Fruit fly (Drosophila melanogaster) whole organism, embryonic: ENCODE data around the gene CG42299.

Source experiments
- BEAF-32 ChIP-seq: fragments of 200-800 bp; sonication (Bioruptor generic); optimal IDR thresholded peaks from 3 replicates; lab custom pipeline; 2017; ENCODE audit warnings: missing biosample characterization, missing genetic modification characterization, mild to moderate bottlenecking, moderate library complexity, missing genetic modification reagents
- Bteb2 ChIP-seq: fragments of 200-800 bp; sonication (Bioruptor generic); optimal IDR thresholded peaks from 2 replicates; lab custom pipeline; 2016; ENCODE audit warnings: missing biosample characterization, missing genetic modification characterization
- CG11398 ChIP-seq: fragments of 200-800 bp; sonication (Bioruptor generic); optimal IDR thresholded peaks from 2 replicates; lab custom pipeline; 2016; ENCODE audit warnings: missing biosample characterization, missing genetic modification characterization
- CG13287 ChIP-seq: fragments of 200-800 bp; sonication (Bioruptor generic); IDR thresholded peaks from 2 replicates; pipeline ENCODE4 v1.3.6; 2022; ENCODE audit warnings: missing biosample characterization, missing genetic modification characterization; ENCODE audit not compliant: partially characterized antibody
- CG13424 ChIP-seq: fragments of 200-800 bp; sonication (Bioruptor generic); optimal IDR thresholded peaks from 2 replicates; lab custom pipeline; 2019; ENCODE audit warnings: missing biosample characterization, mild to moderate bottlenecking, missing genetic modification characterization, moderate library complexity
- CG13775 ChIP-seq: fragments of 200-800 bp; sonication (Bioruptor generic); optimal IDR thresholded peaks from 3 replicates; lab custom pipeline; 2017; ENCODE audit warnings: missing biosample characterization, mild to moderate bottlenecking, missing genetic modification characterization
- CG14050 ChIP-seq: fragments of 200-800 bp; sonication (Bioruptor generic); IDR thresholded peaks from 3 replicates; pipeline ENCODE4 v1.3.6; 2022; ENCODE audit warnings: missing biosample characterization, missing genetic modification characterization
- CG14710 ChIP-seq: fragments of 200-800 bp; sonication (Bioruptor generic); optimal IDR thresholded peaks from 3 replicates; lab custom pipeline; 2019; ENCODE audit warnings: missing biosample characterization, mild to moderate bottlenecking, missing genetic modification characterization, moderate library complexity
- CG1602 ChIP-seq: fragments of 200-800 bp; sonication (Bioruptor generic); optimal IDR thresholded peaks from 3 replicates; lab custom pipeline; 2016; ENCODE audit warnings: missing biosample characterization, missing genetic modification characterization
- CG18262 ChIP-seq: fragments of 200-800 bp; optimal IDR thresholded peaks from 3 replicates; lab custom pipeline; 2019; ENCODE audit warnings: missing biosample characterization, mild to moderate bottlenecking, missing genetic modification characterization, moderate library complexity
- CG18476 ChIP-seq: fragments of 200-800 bp; sonication (Bioruptor generic); optimal IDR thresholded peaks from 2 replicates; lab custom pipeline; 2016; ENCODE audit warnings: missing biosample characterization, mild to moderate bottlenecking, missing genetic modification characterization
- CG2120 ChIP-seq: fragments of 200-800 bp; sonication (Bioruptor generic); optimal IDR thresholded peaks from 3 replicates; lab custom pipeline; 2016; ENCODE audit warnings: missing biosample characterization, missing genetic modification characterization
- CG2129 ChIP-seq: fragments of 200-800 bp; sonication (Bioruptor generic); IDR thresholded peaks from 2 replicates; pipeline ENCODE4 v1.3.6; 2022; ENCODE audit warnings: missing biosample characterization, missing genetic modification characterization; ENCODE audit not compliant: partially characterized antibody
- CG2678 ChIP-seq: fragments of 200-800 bp; sonication (Bioruptor generic); optimal IDR thresholded peaks from 3 replicates; lab custom pipeline; 2019; ENCODE audit warnings: missing biosample characterization, mild to moderate bottlenecking, missing genetic modification characterization, moderate library complexity
- CG2712 ChIP-seq: fragments of 200-800 bp; optimal IDR thresholded peaks from 3 replicates; lab custom pipeline; 2019; ENCODE audit warnings: missing biosample characterization, mild to moderate bottlenecking, missing genetic modification characterization, moderate library complexity
- CG4328 ChIP-seq: fragments of 200-800 bp; sonication (Bioruptor generic); optimal IDR thresholded peaks from 3 replicates; lab custom pipeline; 2017; ENCODE audit warnings: missing biosample characterization, missing genetic modification reagents, missing genetic modification characterization
- CG7357 ChIP-seq: fragments of 200-800 bp; sonication (Bioruptor generic); IDR thresholded peaks from 3 replicates; pipeline ENCODE4 v1.3.6; 2022; ENCODE audit warnings: missing biosample characterization, missing genetic modification characterization
- CG9876 ChIP-seq: fragments of 200-800 bp; sonication (Bioruptor generic); optimal IDR thresholded peaks from 2 replicates; lab custom pipeline; 2016; ENCODE audit warnings: missing biosample characterization, missing genetic modification characterization
- Doc2 ChIP-seq: fragments of 200-800 bp; sonication (Bioruptor generic); IDR thresholded peaks from 2 replicates; pipeline ENCODE4 v1.3.6; 2022; ENCODE audit warnings: missing biosample characterization, missing genetic modification characterization
- Gug ChIP-seq: fragments of 200-800 bp; sonication (Bioruptor generic); IDR thresholded peaks from 4 replicates; pipeline ENCODE4 v1.3.6; 2022; ENCODE audit warnings: missing biosample characterization, missing genetic modification characterization
- Hr39 ChIP-seq: fragments of >200 bp; optimal IDR thresholded peaks from 2 replicates; lab custom pipeline; 2017
- Lim3 ChIP-seq: fragments of 200-800 bp; sonication (Bioruptor generic); IDR thresholded peaks from 2 replicates; pipeline ENCODE4 v1.3.6; 2022; ENCODE audit warnings: missing biosample characterization, missing genetic modification characterization
- MBD-R2 ChIP-seq: fragments of 200-800 bp; sonication (Bioruptor generic); IDR thresholded peaks from 2 replicates; pipeline ENCODE4 v1.3.6; 2022; ENCODE audit warnings: missing biosample characterization, missing genetic modification characterization
- Myb ChIP-seq: fragments of 200-800 bp; sonication (Bioruptor generic); optimal IDR thresholded peaks from 2 replicates; lab custom pipeline; 2016; ENCODE audit warnings: missing biosample characterization, missing genetic modification characterization
- Oli ChIP-seq: fragments of 200-800 bp; sonication (Bioruptor generic); optimal IDR thresholded peaks from 2 replicates; lab custom pipeline; 2018; ENCODE audit warnings: missing biosample characterization, mild to moderate bottlenecking, missing genetic modification characterization, moderate library complexity
- PHDP ChIP-seq: fragments of 200-800 bp; sonication (Bioruptor generic); optimal IDR thresholded peaks from 3 replicates; lab custom pipeline; 2018; ENCODE audit warnings: missing biosample characterization, mild to moderate bottlenecking, missing genetic modification characterization, moderate library complexity
- Scr ChIP-seq: fragments of 200-800 bp; sonication (Bioruptor generic); IDR thresholded peaks from 2 replicates; pipeline ENCODE4 v1.3.6; 2022; ENCODE audit warnings: missing biosample characterization, missing genetic modification characterization; ENCODE audit not compliant: partially characterized antibody
- Sox100B ChIP-seq: fragments of 200-800 bp; sonication (Bioruptor generic); optimal IDR thresholded peaks from 3 replicates; lab custom pipeline; 2018; ENCODE audit warnings: missing biosample characterization, mild to moderate bottlenecking, missing genetic modification characterization
- Trl ChIP-seq, 3 experiments: fragments of >200 bp in 2 of 3; fragments of 200-800 bp in 1 of 3; sonication (Bioruptor generic) in 1 of 3; optimal IDR thresholded peaks; 2 replicates in 1 of 3; 3 replicates in 2 of 3; lab custom pipeline; 2016 to 2017; ENCODE audit warnings: missing biosample characterization in 1 of 3, missing genetic modification characterization in 1 of 3
- cg ChIP-seq: fragments of 200-800 bp; sonication (Bioruptor generic); optimal IDR thresholded peaks from 3 replicates; lab custom pipeline; 2019; ENCODE audit warnings: missing biosample characterization, mild to moderate bottlenecking, missing genetic modification characterization, moderate library complexity
- da ChIP-seq: fragments of 200-800 bp; sonication (Bioruptor generic); optimal IDR thresholded peaks from 2 replicates; lab custom pipeline; 2016; ENCODE audit warnings: missing biosample characterization, missing genetic modification characterization
- disco-r ChIP-seq: fragments of 200-800 bp; sonication (Bioruptor generic); optimal IDR thresholded peaks from 2 replicates; lab custom pipeline; 2016; ENCODE audit warnings: missing biosample characterization, missing genetic modification characterization
- ewg ChIP-seq: fragments of 200-800 bp; sonication (Bioruptor generic); optimal IDR thresholded peaks from 3 replicates; lab custom pipeline; 2017; ENCODE audit warnings: mild to moderate bottlenecking, missing biosample characterization, missing genetic modification reagents, missing genetic modification characterization
- exex ChIP-seq: fragments of 200-800 bp; sonication (Bioruptor generic); optimal IDR thresholded peaks from 4 replicates; lab custom pipeline; 2018; ENCODE audit warnings: missing biosample characterization, mild to moderate bottlenecking, missing genetic modification characterization, moderate library complexity
- fd3F ChIP-seq: fragments of 200-800 bp; sonication (Bioruptor generic); optimal IDR thresholded peaks from 2 replicates; lab custom pipeline; 2018; ENCODE audit warnings: missing biosample characterization, mild to moderate bottlenecking, missing genetic modification characterization, moderate library complexity
- ftz-f1 ChIP-seq: fragments of 200-800 bp; sonication (Bioruptor generic); optimal IDR thresholded peaks from 2 replicates; lab custom pipeline; 2016; ENCODE audit warnings: missing biosample characterization, missing genetic modification characterization
- hkb ChIP-seq, 2 experiments: fragments of 200-800 bp in 1 of 2; fragments of >200 bp in 1 of 2; sonication (Bioruptor generic) in 1 of 2; IDR thresholded peaks in 1 of 2; optimal IDR thresholded peaks in 1 of 2; 2 replicates each; pipeline versions ENCODE4 v1.3.6 to Lab custom; 2017 to 2022; ENCODE audit warnings: missing biosample characterization in 1 of 2, missing genetic modification characterization in 1 of 2
- pan ChIP-seq, 4 experiments: fragments of >200 bp in 3 of 4; fragments of 200-800 bp in 1 of 4; sonication (Bioruptor generic) in 1 of 4; optimal IDR thresholded peaks in 3 of 4; IDR thresholded peaks in 1 of 4; 2 replicates each; pipeline versions ENCODE4 v1.3.6 to Lab custom; 2017 to 2022; ENCODE audit warnings: missing biosample characterization in 2 of 4, missing genetic modification characterization in 2 of 4, mixed read lengths in 1 of 4
- peb ChIP-seq: fragments of 200-800 bp; sonication (Bioruptor generic); IDR thresholded peaks from 2 replicates; pipeline ENCODE4 v1.3.6; 2022; ENCODE audit warnings: missing biosample characterization, missing genetic modification characterization
- pho ChIP-seq: fragments of 200-800 bp; sonication (Bioruptor generic); optimal IDR thresholded peaks from 2 replicates; lab custom pipeline; 2016; ENCODE audit warnings: missing biosample characterization, missing genetic modification characterization
- pnt ChIP-seq: fragments of 200-800 bp; sonication (Bioruptor generic); optimal IDR thresholded peaks from 3 replicates; lab custom pipeline; 2016; ENCODE audit warnings: missing biosample characterization, missing genetic modification characterization
- pzg ChIP-seq: fragments of 200-800 bp; sonication (Bioruptor generic); optimal IDR thresholded peaks from 3 replicates; lab custom pipeline; 2018; ENCODE audit warnings: missing biosample characterization, mild to moderate bottlenecking, missing genetic modification characterization, moderate library complexity
- row ChIP-seq: fragments of 200-800 bp; sonication (Bioruptor generic); IDR thresholded peaks from 3 replicates; pipeline ENCODE4 v1.3.6; 2022; ENCODE audit warnings: missing biosample characterization, missing genetic modification characterization
- seq ChIP-seq: fragments of 200-800 bp; sonication (Bioruptor generic); IDR thresholded peaks from 2 replicates; pipeline ENCODE4 v1.3.6; 2022; ENCODE audit warnings: missing biosample characterization, missing genetic modification characterization
- sob ChIP-seq: fragments of 200-800 bp; sonication (Bioruptor generic); IDR thresholded peaks from 2 replicates; pipeline ENCODE4 v1.3.6; 2022; ENCODE audit warnings: missing biosample characterization, missing genetic modification characterization
- unc-4 ChIP-seq: fragments of 200-800 bp; sonication (Bioruptor generic); IDR thresholded peaks from 2 replicates; pipeline ENCODE4 v1.3.6; 2022; ENCODE audit warnings: missing biosample characterization, missing genetic modification characterization; ENCODE audit not compliant: partially characterized antibody
- zfh2 ChIP-seq: fragments of 200-800 bp; sonication (Bioruptor generic); optimal IDR thresholded peaks from 2 replicates; lab custom pipeline; 2016; ENCODE audit warnings: missing biosample characterization, missing genetic modification characterization

The CG42299 gene

DNA sequence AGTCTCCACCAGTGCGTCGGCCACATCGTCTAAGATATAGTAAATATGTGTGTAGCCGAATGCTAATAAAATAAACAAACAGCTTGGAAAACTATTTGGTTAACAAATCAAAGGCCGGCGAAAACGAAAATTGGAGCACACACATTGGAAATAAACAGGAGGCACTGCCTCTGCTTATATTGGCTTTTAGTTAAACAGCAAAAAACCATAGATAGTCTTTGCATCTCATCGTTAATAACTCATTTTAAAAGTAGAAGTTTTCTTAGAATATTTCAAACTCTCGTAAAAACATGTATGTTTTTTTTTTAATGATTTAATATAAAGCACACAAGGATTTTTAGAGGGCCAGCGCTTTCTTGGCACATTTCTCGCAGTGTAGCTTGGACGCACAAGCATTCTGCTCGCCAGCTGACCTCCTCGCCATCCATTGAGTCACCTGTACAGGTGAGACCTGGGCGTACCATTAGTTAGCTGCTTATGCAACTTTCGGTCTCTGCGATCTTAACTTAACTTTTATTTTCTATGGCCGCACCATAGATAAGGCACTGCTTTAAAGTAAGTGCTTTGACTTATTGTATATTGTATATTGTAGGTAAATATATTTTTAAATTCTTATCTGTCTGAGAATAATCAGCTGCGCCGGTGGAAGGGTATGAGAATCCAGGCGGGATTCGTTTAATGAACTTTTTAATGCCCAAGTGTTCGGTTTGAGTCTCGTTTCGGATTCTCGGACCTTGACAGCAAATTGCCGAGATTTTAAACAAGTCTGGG is 16.4 kb upstream of the CG42299 start (continued):
- TF ChIP-seq CG7357 (0 out of 3 replicates have a peak, but pooled peaks have one; percentile 28), sob (GFP tag; lab: Robert Waterston, UW) (0 out of 2 replicates have a peak, but pooled peaks have one; percentile 29), Trl (optimal IDR thresholded peaks at IDR 0.05; lab: Kevin White, UChicago) (no peak), Trl (GFP tag; optimal IDR thresholded peaks at IDR 0.05; lab: Kevin White, UChicago) (no peak), Gug (GFP tag; lab: Robert Waterston, UW) (peak; percentile 44; the same call in 1 of the 4 replicates), seq (GFP tag; lab: Robert Waterston, UW) (0 out of 2 replicates have a peak, but pooled peaks have one; percentile 27), CG1602 (GFP tag; lab: Kevin White, UChicago) (no peak), CG4328 (GFP tag; lab: Kevin White, UChicago) (no peak), MBD-R2 (GFP tag; lab: Robert Waterston, UW) (no peak), zfh2 (GFP tag; lab: Kevin White, UChicago) (peak; percentile 8), Sox100B (GFP tag; lab: Kevin White, UChicago) (peak; percentile 24), fd3F (GFP tag; lab: Kevin White, UChicago) (no peak), pzg (GFP tag; lab: Kevin White, UChicago) (no peak), CG9876 (GFP tag; lab: Kevin White, UChicago) (no peak), exex (tag; lab: Kevin White, UChicago) (no peak), Scr (no peak), hkb (optimal IDR thresholded peaks at IDR 0.05; lab: Kevin White, UChicago) (no peak), hkb (GFP tag; IDR thresholded peaks at IDR 0.05; lab: Robert Waterston, UW) (peak; percentile 60; the same call in 1 of the 2 replicates), row (GFP tag; lab: Robert Waterston, UW) (peak; percentile 70), CG13775 (GFP tag; lab: Kevin White, UChicago) (peak; percentile 36), cg (no peak), CG2129 (GFP tag; lab: Robert Waterston, UW) (no peak), CG2678 (peak; percentile 61), pan (optimal IDR thresholded peaks at IDR 0.05; lab: Kevin White, UChicago) (no peak), pan (GFP tag; optimal IDR thresholded peaks at IDR 0.05 in 1 of 2, IDR thresholded peaks at IDR 0.05 in 1 of 2) (no peak), unc-4 (GFP tag; lab: Robert Waterston, UW) (no peak), CG18476 (GFP tag; lab: Kevin White, UChicago) (no peak), Bteb2 (GFP tag; lab: Kevin White, UChicago) (no peak), Oli (tag; lab: Kevin White, UChicago) (peak; percentile 41), CG2120 (GFP tag; lab: Kevin White, UChicago) (peak; percentile 54), CG11398 (GFP tag; lab: Kevin White, UChicago) (peak; percentile 10), Doc2 (GFP tag; lab: Robert Waterston, UW) (no peak), ewg (GFP tag; lab: Kevin White, UChicago) (peak; percentile 20), Hr39 (lab: Kevin White, UChicago) (no peak), pnt (GFP tag; lab: Kevin White, UChicago) (peak; percentile 31), CG13424 (peak; percentile 53), ftz-f1 (no peak), CG2712 (tag; lab: Kevin White, UChicago) (peak; percentile 23), disco-r (no peak), peb (no peak), Lim3 (GFP tag; lab: Robert Waterston, UW) (no peak), CG13287 (GFP tag; lab: Robert Waterston, UW) (no peak), CG14050 (no peak), Myb (GFP tag; lab: Kevin White, UChicago) (peak; percentile 4), PHDP (tag; lab: Kevin White, UChicago) (peak; percentile 59), pho (GFP tag; lab: Kevin White, UChicago) (peak; percentile 40), da (GFP tag; lab: Kevin White, UChicago) (no peak), CG14710 (peak; percentile 33), BEAF-32 (GFP tag; lab: Kevin White, UChicago) (no peak), CG18262 (tag; lab: Kevin White, UChicago) (peak; percentile 16)
